Fruit fly (Drosophila melanogaster) whole organism, embryonic: ENCODE measurements around the gene chrb.

Source experiments
- Abd-B ChIP-seq: fragments of 200-800 bp; sonication (Bioruptor generic); optimal IDR thresholded peaks from 2 replicates; lab custom pipeline; 2018; ENCODE audit warnings: missing biosample characterization, mild to moderate bottlenecking, missing genetic modification characterization, moderate library complexity
- Antp ChIP-seq: fragments of 200-800 bp; sonication (Bioruptor generic); optimal IDR thresholded peaks from 3 replicates; lab custom pipeline; 2016; ENCODE audit warnings: missing biosample characterization, missing genetic modification characterization
- Bgb ChIP-seq: fragments of 200-800 bp; sonication (Bioruptor generic); IDR thresholded peaks from 2 replicates; pipeline ENCODE4 v1.3.6; 2022; ENCODE audit warnings: missing biosample characterization, missing genetic modification characterization; ENCODE audit not compliant: partially characterized antibody
- CG10274 ChIP-seq: fragments of 200-800 bp; sonication (Bioruptor generic); optimal IDR thresholded peaks from 3 replicates; lab custom pipeline; 2017; ENCODE audit warnings: missing biosample characterization, mild to moderate bottlenecking, missing genetic modification characterization
- CG10321 ChIP-seq: fragments of 200-800 bp; sonication (Bioruptor generic); IDR thresholded peaks from 2 replicates; pipeline ENCODE4 v1.3.6; 2022; ENCODE audit warnings: missing biosample characterization, missing genetic modification characterization
- CG10462 ChIP-seq: fragments of 200-800 bp; sonication (Bioruptor generic); optimal IDR thresholded peaks from 2 replicates; lab custom pipeline; 2016; ENCODE audit warnings: missing biosample characterization, missing genetic modification characterization
- CG11093 ChIP-seq: fragments of 200-800 bp; sonication (Bioruptor generic); IDR thresholded peaks from 3 replicates; pipeline ENCODE4 v1.3.6; 2022; ENCODE audit warnings: missing biosample characterization, missing genetic modification characterization
- CG11723 ChIP-seq: fragments of 200-800 bp; sonication (Bioruptor generic); optimal IDR thresholded peaks from 2 replicates; lab custom pipeline; 2017; ENCODE audit warnings: missing biosample characterization, mild to moderate bottlenecking, missing genetic modification characterization
- CG12659 ChIP-seq: fragments of 200-800 bp; sonication (Bioruptor generic); optimal IDR thresholded peaks from 3 replicates; lab custom pipeline; 2017; ENCODE audit warnings: mild to moderate bottlenecking, missing biosample characterization, missing genetic modification reagents, missing genetic modification characterization
- CG14710 ChIP-seq: fragments of 200-800 bp; sonication (Bioruptor generic); optimal IDR thresholded peaks from 3 replicates; lab custom pipeline; 2019; ENCODE audit warnings: missing biosample characterization, mild to moderate bottlenecking, missing genetic modification characterization, moderate library complexity
- CG15696 ChIP-seq: fragments of 200-800 bp; sonication (Bioruptor generic); optimal IDR thresholded peaks from 2 replicates; lab custom pipeline; 2019; ENCODE audit warnings: missing biosample characterization, mild to moderate bottlenecking, missing genetic modification characterization, moderate library complexity
- CG1602 ChIP-seq: fragments of 200-800 bp; sonication (Bioruptor generic); optimal IDR thresholded peaks from 3 replicates; lab custom pipeline; 2016; ENCODE audit warnings: missing biosample characterization, missing genetic modification characterization
- CG17829 ChIP-seq: fragments of 200-800 bp; optimal IDR thresholded peaks from 2 replicates; lab custom pipeline; 2019; ENCODE audit warnings: missing biosample characterization, mild to moderate bottlenecking, missing genetic modification characterization, moderate library complexity
- CG2889 ChIP-seq: fragments of 200-800 bp; sonication (Bioruptor generic); IDR thresholded peaks from 3 replicates; pipeline ENCODE4 v1.3.6; 2022; ENCODE audit warnings: missing biosample characterization, missing genetic modification characterization
- CG32767 ChIP-seq: fragments of 200-800 bp; sonication (Bioruptor generic); IDR thresholded peaks from 2 replicates; pipeline ENCODE4 v1.3.6; 2022; ENCODE audit warnings: missing biosample characterization, missing genetic modification characterization
- CG34224 ChIP-seq: fragments of 200-800 bp; sonication (Bioruptor generic); IDR thresholded peaks from 3 replicates; pipeline ENCODE4 v1.3.6; 2022; ENCODE audit warnings: missing biosample characterization, missing genetic modification characterization; ENCODE audit not compliant: partially characterized antibody
- CG34376 ChIP-seq: fragments of 200-800 bp; sonication (Bioruptor generic); optimal IDR thresholded peaks from 2 replicates; lab custom pipeline; 2018; ENCODE audit warnings: missing biosample characterization, mild to moderate bottlenecking, missing genetic modification characterization
- CG3995 ChIP-seq: fragments of 200-800 bp; sonication (Bioruptor generic); optimal IDR thresholded peaks from 3 replicates; lab custom pipeline; 2016; ENCODE audit warnings: missing biosample characterization, missing genetic modification characterization
- CG42726 ChIP-seq: fragments of 200-800 bp; sonication (Bioruptor generic); IDR thresholded peaks from 2 replicates; pipeline ENCODE4 v1.3.6; 2022; ENCODE audit warnings: missing biosample characterization, missing genetic modification characterization; ENCODE audit not compliant: partially characterized antibody
- CG4282 ChIP-seq: fragments of 200-800 bp; sonication (Bioruptor generic); optimal IDR thresholded peaks from 2 replicates; lab custom pipeline; 2016; ENCODE audit warnings: missing biosample characterization, missing genetic modification characterization
- CG4707 ChIP-seq: fragments of 200-800 bp; sonication (Bioruptor generic); optimal IDR thresholded peaks from 2 replicates; lab custom pipeline; 2018; ENCODE audit warnings: missing biosample characterization, mild to moderate bottlenecking, missing genetic modification characterization, moderate library complexity
- CG8359 ChIP-seq: fragments of 200-800 bp; sonication (Bioruptor generic); optimal IDR thresholded peaks from 2 replicates; lab custom pipeline; 2017; ENCODE audit warnings: missing biosample characterization, mild to moderate bottlenecking, missing genetic modification characterization, borderline replicate concordance
- Dad ChIP-seq: fragments of 200-800 bp; sonication (Bioruptor generic); optimal IDR thresholded peaks from 3 replicates; lab custom pipeline; 2016; ENCODE audit warnings: missing biosample characterization, missing genetic modification characterization
- E2f1 ChIP-seq: fragments of 200-800 bp; sonication (Bioruptor generic); IDR thresholded peaks from 2 replicates; pipeline ENCODE4 v1.3.6; 2022; ENCODE audit warnings: missing biosample characterization, missing genetic modification characterization
- Fer1 ChIP-seq: fragments of 200-800 bp; sonication (Bioruptor generic); optimal IDR thresholded peaks from 2 replicates; lab custom pipeline; 2017; ENCODE audit warnings: missing biosample characterization, mild to moderate bottlenecking, missing genetic modification characterization
- GATAe ChIP-seq: fragments of 200-800 bp; sonication (Bioruptor generic); conservative IDR thresholded peaks from 2 replicates; pipeline ENCODE4 v1.3.6; 2022; ENCODE audit warnings: missing biosample characterization, missing genetic modification characterization
- HHEX ChIP-seq: fragments of 200-800 bp; sonication (Bioruptor generic); optimal IDR thresholded peaks from 3 replicates; lab custom pipeline; 2017; ENCODE audit warnings: missing biosample characterization, mild to moderate bottlenecking, missing genetic modification characterization, missing genetic modification reagents
- Hr51 ChIP-seq, 2 experiments: fragments of 200-800 bp; sonication (Bioruptor generic); optimal IDR thresholded peaks; 2 replicates in 1 of 2; 3 replicates in 1 of 2; lab custom pipeline; 2016 to 2018; ENCODE audit warnings: missing biosample characterization in 2 of 2, missing genetic modification characterization in 2 of 2, mild to moderate bottlenecking in 1 of 2, moderate library complexity in 1 of 2
- Med ChIP-seq: fragments of 200-800 bp; sonication (Bioruptor generic); peaks from one replicate; lab custom pipeline; 2016; ENCODE audit warnings: missing biosample characterization, missing genetic modification characterization, mild to moderate bottlenecking, inconsistent platforms, moderate library complexity
- NC2β ChIP-seq: fragments of 200-800 bp; sonication (Bioruptor generic); optimal IDR thresholded peaks from 2 replicates; lab custom pipeline; 2016; ENCODE audit warnings: missing biosample characterization, missing genetic modification characterization
- Ptx1 ChIP-seq: fragments of 200-800 bp; sonication (Bioruptor generic); IDR thresholded peaks from 2 replicates; pipeline ENCODE4 v1.3.6; 2022; ENCODE audit warnings: missing biosample characterization, missing genetic modification characterization
- Spps ChIP-seq: fragments of 200-800 bp; sonication (Bioruptor generic); optimal IDR thresholded peaks from 2 replicates; lab custom pipeline; 2018; ENCODE audit warnings: missing biosample characterization, mild to moderate bottlenecking, missing genetic modification characterization
- ac ChIP-seq: fragments of 200-800 bp; sonication (Bioruptor generic); optimal IDR thresholded peaks from 3 replicates; lab custom pipeline; 2017; ENCODE audit warnings: missing biosample characterization, mild to moderate bottlenecking, missing genetic modification characterization
- ap ChIP-seq: fragments of 200-800 bp; sonication (Bioruptor generic); IDR thresholded peaks from 2 replicates; pipeline ENCODE4 v1.3.6; 2022; ENCODE audit warnings: missing biosample characterization, missing genetic modification characterization
- bsh ChIP-seq, 2 experiments: fragments of 200-800 bp; sonication (Bioruptor generic); optimal IDR thresholded peaks; 2 replicates each; lab custom pipeline; 2017 to 2018; ENCODE audit warnings: mild to moderate bottlenecking in 2 of 2, missing biosample characterization in 2 of 2, missing genetic modification characterization in 2 of 2, moderate library complexity in 1 of 2
- cas ChIP-seq: fragments of 200-800 bp; sonication (Bioruptor generic); IDR thresholded peaks from 2 replicates; pipeline ENCODE4 v1.3.6; 2022; ENCODE audit warnings: missing biosample characterization, missing genetic modification characterization
- chn ChIP-seq: fragments of 200-800 bp; sonication (Bioruptor generic); optimal IDR thresholded peaks from 2 replicates; lab custom pipeline; 2016; ENCODE audit warnings: missing biosample characterization, missing genetic modification characterization
- dm ChIP-seq: fragments of 200-800 bp; sonication (Bioruptor generic); optimal IDR thresholded peaks from 3 replicates; lab custom pipeline; 2016; ENCODE audit warnings: missing biosample characterization, missing genetic modification characterization
- ems ChIP-seq: fragments of 200-800 bp; sonication (Bioruptor generic); optimal IDR thresholded peaks from 3 replicates; lab custom pipeline; 2016; ENCODE audit warnings: missing biosample characterization, missing genetic modification characterization
- eve ChIP-seq, 2 experiments: fragments of >200 bp; optimal IDR thresholded peaks; 2 replicates each; lab custom pipeline; 2017; ENCODE audit warnings: missing biosample characterization in 2 of 2, missing genetic modification characterization in 2 of 2
- fd102C ChIP-seq: fragments of 200-800 bp; sonication (Bioruptor generic); optimal IDR thresholded peaks from 2 replicates; lab custom pipeline; 2018; ENCODE audit warnings: missing biosample characterization, mild to moderate bottlenecking, missing genetic modification characterization, moderate library complexity
- gfzf ChIP-seq: fragments of 200-800 bp; sonication (Bioruptor generic); optimal IDR thresholded peaks from 2 replicates; lab custom pipeline; 2016; ENCODE audit warnings: missing biosample characterization, mild to moderate bottlenecking, missing genetic modification characterization, moderate library complexity
- grau ChIP-seq: fragments of 200-800 bp; optimal IDR thresholded peaks from 3 replicates; lab custom pipeline; 2019; ENCODE audit warnings: missing biosample characterization, mild to moderate bottlenecking, missing genetic modification characterization, moderate library complexity
- jing ChIP-seq: fragments of 200-800 bp; sonication (Bioruptor generic); optimal IDR thresholded peaks from 2 replicates; lab custom pipeline; 2018; ENCODE audit warnings: missing biosample characterization, mild to moderate bottlenecking, missing genetic modification characterization
- ken ChIP-seq: fragments of 200-800 bp; sonication (Bioruptor generic); IDR thresholded peaks from 3 replicates; pipeline ENCODE4 v1.3.6; 2022; ENCODE audit warnings: missing biosample characterization, missing genetic modification characterization
- knrl ChIP-seq: fragments of 200-800 bp; sonication (Bioruptor generic); IDR thresholded peaks from 3 replicates; pipeline ENCODE4 v1.3.6; 2022; ENCODE audit warnings: missing biosample characterization, missing genetic modification characterization; ENCODE audit not compliant: partially characterized antibody
- nerfin-2 ChIP-seq: fragments of 200-800 bp; sonication (Bioruptor generic); IDR thresholded peaks from 2 replicates; pipeline ENCODE4 v1.3.6; 2022; ENCODE audit warnings: missing biosample characterization, missing genetic modification characterization; ENCODE audit not compliant: partially characterized antibody
- nmo ChIP-seq: fragments of 200-800 bp; sonication (Bioruptor generic); optimal IDR thresholded peaks from 2 replicates; lab custom pipeline; 2018; ENCODE audit warnings: missing biosample characterization, mild to moderate bottlenecking, missing genetic modification characterization, moderate library complexity
- run ChIP-seq: fragments of 200-800 bp; sonication (Bioruptor generic); optimal IDR thresholded peaks from 3 replicates; lab custom pipeline; 2018; ENCODE audit warnings: missing biosample characterization, mild to moderate bottlenecking, missing genetic modification characterization
- tap ChIP-seq: fragments of 200-800 bp; optimal IDR thresholded peaks from 3 replicates; lab custom pipeline; 2019; ENCODE audit warnings: missing biosample characterization, mild to moderate bottlenecking, missing genetic modification characterization, moderate library complexity
- tup ChIP-seq: fragments of 200-800 bp; sonication (Bioruptor generic); optimal IDR thresholded peaks from 2 replicates; lab custom pipeline; 2016; ENCODE audit warnings: missing biosample characterization, mild to moderate bottlenecking, missing genetic modification characterization, moderate library complexity

chrb gene

dm6 chr3L:11491874-11492268 is 4.5 kb downstream of the chrb start (continued):
- no peak for TF ChIP-seq chn (GFP tag; lab: Kevin White, UChicago)
- peak; percentile 67 for TF ChIP-seq CG15696 (tag; lab: Kevin White, UChicago)
- no peak for TF ChIP-seq dm (GFP tag; lab: Kevin White, UChicago)
- no peak for TF ChIP-seq CG12659 (GFP tag; lab: Kevin White, UChicago)
- no peak for TF ChIP-seq tup (GFP tag; lab: Kevin White, UChicago)
- no peak for TF ChIP-seq nmo (GFP tag; lab: Kevin White, UChicago)
- peak; percentile 12 for TF ChIP-seq ac (GFP tag; lab: Kevin White, UChicago)
- no peak for TF ChIP-seq CG42726 (GFP tag; lab: Robert Waterston, UW)
- TF ChIP-seq CG4707 (GFP tag; lab: Kevin White, UChicago): peak; percentile 30
- no peak for TF ChIP-seq Dad (GFP tag; lab: Kevin White, UChicago)
- TF ChIP-seq CG11093 (GFP tag; lab: Robert Waterston, UW): no peak
- TF ChIP-seq Antp (GFP tag; lab: Kevin White, UChicago): no peak
- TF ChIP-seq CG17829: no peak
- TF ChIP-seq nerfin-2 (GFP tag; lab: Robert Waterston, UW): no peak
- TF ChIP-seq jing (GFP tag; lab: Kevin White, UChicago): no peak
- TF ChIP-seq CG2889 (GFP tag; lab: Robert Waterston, UW): no peak
- TF ChIP-seq Spps (tag; lab: Kevin White, UChicago): peak; percentile 37
- TF ChIP-seq Abd-B: no peak
- TF ChIP-seq Bgb (GFP tag; lab: Robert Waterston, UW): no peak
- TF ChIP-seq Ptx1 (GFP tag; lab: Robert Waterston, UW): no peak
- no peak for TF ChIP-seq grau (tag; lab: Kevin White, UChicago)
- peak; percentile 17 for TF ChIP-seq HHEX
- TF ChIP-seq Med: peak; percentile 75
- TF ChIP-seq CG10462 (GFP tag; lab: Kevin White, UChicago): no peak
- TF ChIP-seq CG32767 (GFP tag; lab: Robert Waterston, UW): no peak
- no peak for TF ChIP-seq run (tag; lab: Kevin White, UChicago)
- TF ChIP-seq NC2β: no peak
- no peak for TF ChIP-seq ems
- TF ChIP-seq CG8359 (GFP tag; lab: Kevin White, UChicago): peak; percentile 15
- no peak for TF ChIP-seq fd102C
- no peak for TF ChIP-seq CG34224 (GFP tag; lab: Robert Waterston, UW)
- TF ChIP-seq CG34376 (GFP tag; lab: Kevin White, UChicago): no peak
- peak in 1 of 2 experiments; percentile 58 for TF ChIP-seq bsh (GFP tag; optimal IDR thresholded peaks at IDR 0.05; lab: Kevin White, UChicago)
- TF ChIP-seq ken (GFP tag; lab: Robert Waterston, UW): no peak
- TF ChIP-seq CG1602 (GFP tag; lab: Kevin White, UChicago): no peak
- TF ChIP-seq knrl (GFP tag; lab: Robert Waterston, UW): no peak
- TF ChIP-seq ap (GFP tag; lab: Robert Waterston, UW): no peak
- no peak for TF ChIP-seq Hr51 (GFP tag; optimal IDR thresholded peaks at IDR 0.05; lab: Kevin White, UChicago)
- no peak for TF ChIP-seq CG4282
- no peak for TF ChIP-seq CG10274 (GFP tag; lab: Kevin White, UChicago)
- peak; percentile 21 for TF ChIP-seq tap (tag; lab: Kevin White, UChicago)
- TF ChIP-seq gfzf (GFP tag; lab: Kevin White, UChicago): no peak
- no peak for TF ChIP-seq CG10321 (GFP tag; lab: Robert Waterston, UW)
- TF ChIP-seq eve (GFP tag; optimal IDR thresholded peaks at IDR 0.05; lab: Kevin White, UChicago): peak in 1 of 2 experiments; percentile 17
- no peak for TF ChIP-seq Fer1 (GFP tag; lab: Kevin White, UChicago)
- peak; percentile 30 for TF ChIP-seq CG14710 (tag; lab: Kevin White, UChicago)
- no peak for TF ChIP-seq E2f1 (GFP tag; lab: Robert Waterston, UW)
- no peak for TF ChIP-seq CG3995
- no peak for TF ChIP-seq cas (GFP tag; lab: Robert Waterston, UW)
- no peak for TF ChIP-seq GATAe
- TF ChIP-seq CG11723 (GFP tag; lab: Kevin White, UChicago): no peak
